Fruit fly (Drosophila melanogaster) whole organism, embryonic: ENCODE measurements around the gene CG32333.

Experiments used
- CG6791 ChIP-seq: fragments of 200-800 bp; sonication (Bioruptor generic); IDR thresholded peaks from 3 replicates; pipeline ENCODE4 v1.3.6; 2022; ENCODE audit warnings: missing biosample characterization, missing genetic modification characterization; ENCODE audit not compliant: partially characterized antibody
- CG8290 ChIP-seq, 3 experiments: fragments of 200-800 bp; sonication (Bioruptor generic); optimal IDR thresholded peaks; 2 replicates each; lab custom pipeline; 2016 to 2019; ENCODE audit warnings: missing biosample characterization in 3 of 3, missing genetic modification characterization in 3 of 3, mild to moderate bottlenecking in 2 of 3, moderate library complexity in 1 of 3
- HLH3B ChIP-seq: fragments of 200-800 bp; sonication (Bioruptor generic); IDR thresholded peaks from 2 replicates; pipeline ENCODE4 v1.3.6; 2022; ENCODE audit warnings: missing biosample characterization, missing genetic modification characterization
- Sin3A ChIP-seq: fragments of >200 bp; optimal IDR thresholded peaks from 2 replicates; lab custom pipeline; 2018
- ato ChIP-seq: fragments of 200-800 bp; sonication (Bioruptor generic); IDR thresholded peaks from 2 replicates; pipeline ENCODE4 v1.3.6; 2022; ENCODE audit warnings: missing biosample characterization, missing genetic modification characterization; ENCODE audit not compliant: partially characterized antibody
- esg ChIP-seq: fragments of 200-800 bp; sonication (Bioruptor generic); conservative IDR thresholded peaks from 2 replicates; pipeline ENCODE4 v1.3.6; 2022; ENCODE audit warnings: missing biosample characterization, missing genetic modification characterization
- gce ChIP-seq: fragments of 200-800 bp; sonication (Bioruptor generic); IDR thresholded peaks from 3 replicates; pipeline ENCODE4 v1.3.6; 2022; ENCODE audit warnings: missing biosample characterization, missing genetic modification characterization
- ken ChIP-seq: fragments of 200-800 bp; sonication (Bioruptor generic); IDR thresholded peaks from 3 replicates; pipeline ENCODE4 v1.3.6; 2022; ENCODE audit warnings: missing biosample characterization, missing genetic modification characterization
- lov ChIP-seq, 2 experiments: fragments of 200-800 bp in 1 of 2; fragments of >200 bp in 1 of 2; sonication (Bioruptor generic) in 1 of 2; IDR thresholded peaks in 1 of 2; optimal IDR thresholded peaks in 1 of 2; 2 replicates in 1 of 2; 3 replicates in 1 of 2; pipeline versions ENCODE4 v1.3.6 to Lab custom; 2017 to 2022; ENCODE audit warnings: missing biosample characterization in 1 of 2, missing genetic modification characterization in 1 of 2
- pzg ChIP-seq: fragments of 200-800 bp; sonication (Bioruptor generic); optimal IDR thresholded peaks from 3 replicates; lab custom pipeline; 2018; ENCODE audit warnings: missing biosample characterization, mild to moderate bottlenecking, missing genetic modification characterization, moderate library complexity
- salm ChIP-seq: fragments of 200-800 bp; sonication (Bioruptor generic); optimal IDR thresholded peaks from 2 replicates; lab custom pipeline; 2018; ENCODE audit warnings: missing biosample characterization, mild to moderate bottlenecking, missing genetic modification characterization
- vnd ChIP-seq: fragments of 200-800 bp; sonication (Bioruptor generic); IDR thresholded peaks from 3 replicates; pipeline ENCODE4 v1.3.6; 2022; ENCODE audit warnings: missing biosample characterization, missing genetic modification characterization; ENCODE audit not compliant: partially characterized antibody

dm6 chr3L:1302950-1303352 is 27.2 kb downstream of the CG32333 start:
- no peak for TF ChIP-seq gce (GFP tag; lab: Robert Waterston, UW)
- TF ChIP-seq CG6791 (GFP tag; lab: Robert Waterston, UW): no peak
- TF ChIP-seq CG8290 (GFP tag; optimal IDR thresholded peaks at IDR 0.05; lab: Kevin White, UChicago): no peak
- TF ChIP-seq CG8290 (tag; optimal IDR thresholded peaks at IDR 0.05; lab: Kevin White, UChicago): no peak
- no peak for TF ChIP-seq lov (optimal IDR thresholded peaks at IDR 0.05; lab: Kevin White, UChicago)
- no peak for TF ChIP-seq lov (GFP tag; IDR thresholded peaks at IDR 0.05; lab: Robert Waterston, UW)
- TF ChIP-seq Sin3A (lab: Kevin White, UChicago): no peak
- TF ChIP-seq vnd (GFP tag; lab: Robert Waterston, UW): no peak
- TF ChIP-seq pzg (GFP tag; lab: Kevin White, UChicago): no peak
- TF ChIP-seq salm (tag; lab: Kevin White, UChicago): no peak
- no peak for TF ChIP-seq ato (GFP tag; lab: Robert Waterston, UW)
- TF ChIP-seq ken: no peak
- TF ChIP-seq esg (GFP tag; lab: Robert Waterston, UW): no peak
- TF ChIP-seq HLH3B: no peak
